Fruit fly (Drosophila melanogaster): Measurements from ENCODE around the gene yip2.

DNA sequence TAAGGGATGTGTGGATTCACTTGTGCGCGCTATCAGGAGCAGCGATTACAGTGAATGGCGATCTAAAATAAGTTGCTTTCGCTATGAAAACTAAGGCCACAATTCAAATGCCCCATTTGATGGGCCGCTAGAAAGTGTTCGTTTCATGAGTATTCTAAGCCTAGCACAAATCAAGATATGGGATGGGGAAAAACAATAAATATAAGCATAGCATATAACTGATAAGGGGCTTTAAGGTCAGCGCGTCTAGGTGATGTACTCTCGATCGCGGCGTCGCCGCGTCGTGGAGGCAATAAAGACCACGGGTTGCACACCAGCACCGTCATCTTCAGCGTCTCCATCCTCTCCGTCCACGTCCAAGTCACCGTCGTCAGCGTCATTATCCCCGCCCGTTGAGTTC is 45.7 kb downstream of the yip2 start:
- TF ChIP-seq jim (GFP tag; optimal IDR thresholded peaks at IDR 0.05) (no peak), CG9705 (GFP tag; optimal IDR thresholded peaks at IDR 0.05) (no peak), usp (GFP tag; optimal IDR thresholded peaks at IDR 0.05) (no peak), foxo (GFP tag; optimal IDR thresholded peaks at IDR 0.05) (no peak), psq (GFP tag; optimal IDR thresholded peaks at IDR 0.05) (no peak), pan (optimal IDR thresholded peaks at IDR 0.05) (no peak), woc (GFP tag; optimal IDR thresholded peaks at IDR 0.05) (no peak), Hr83 (GFP tag; optimal IDR thresholded peaks at IDR 0.05; ENCODE audit: poor library complexity, severe bottlenecking) (no peak), lola (GFP tag; optimal IDR thresholded peaks at IDR 0.05) (no peak), Myc (optimal IDR thresholded peaks at IDR 0.05) (no peak), rgr (GFP tag; optimal IDR thresholded peaks at IDR 0.05) (no peak), h (GFP tag; optimal IDR thresholded peaks at IDR 0.05) (no peak), Jra (GFP tag; optimal IDR thresholded peaks at IDR 0.05) (no peak), Hnf4 (GFP tag; optimal IDR thresholded peaks at IDR 0.05) (no peak)

Measured in whole organism, wandering third instar larva.